Worm (Caenorhabditis elegans) whole organism, L4/young adult: ENCODE results near the gene par-5.
A peak's percentile ranks its signal among the peaks of the same experiment; 100 is the strongest.
"Not testable (repeated sequence)": the region's sequence is repeated elsewhere in the genome, so short reads cannot be mapped to it uniquely, and the experiment has no call there.

Experiments used
- W03F9.2 ChIP-seq: fragments of 150-350 bp; optimal IDR thresholded peaks from 2 replicates; lab custom pipeline; 2014; ENCODE audit warnings: missing biosample characterization, missing genetic modification characterization
- dao-5 ChIP-seq: sonication (generic microtip); optimal IDR thresholded peaks from 2 replicates; lab custom pipeline; 2016; ENCODE audit warnings: missing genotype, missing genetic modification characterization, moderate library complexity, missing compliant biosample characterization
- him-1 ChIP-seq: sonication (generic microtip); optimal IDR thresholded peaks from 2 replicates; lab custom pipeline; 2016; ENCODE audit warnings: missing genotype, missing genetic modification reagents, missing genetic modification characterization, missing compliant biosample characterization

par-5 gene

DNA sequence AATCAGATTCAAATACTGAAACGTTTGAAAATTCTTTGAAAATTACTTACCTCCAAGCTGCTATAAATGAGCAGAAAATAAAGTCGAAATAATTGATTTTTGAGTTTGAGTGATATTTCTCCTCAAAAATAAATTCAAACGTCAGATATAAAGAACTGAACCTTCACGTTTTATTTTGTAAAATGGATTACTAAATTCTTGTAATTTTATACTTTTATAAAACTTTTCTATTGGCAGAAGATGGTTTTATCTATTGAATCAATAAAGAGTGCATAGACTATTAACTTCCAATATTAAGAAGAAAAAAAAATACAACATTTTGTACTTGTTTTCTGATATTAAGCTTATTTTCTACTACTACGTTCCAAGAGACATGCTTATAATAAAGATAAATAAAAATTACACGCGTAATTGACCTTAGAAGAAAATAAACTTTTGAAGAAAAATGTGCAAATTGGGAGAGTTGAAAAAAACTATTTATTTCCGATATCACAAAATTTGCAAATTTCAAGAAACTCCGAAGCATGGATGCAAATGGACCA is 26.1 kb upstream of the par-5 start, which contains the start of the genes F38H4.6 and F38H4.4:
Gene F38H4.6 (minus strand): TSS at position 101 of the 542 bp plus-strand sequence.
Gene F38H4.4 (plus strand): TSS at position 492 of the 542 bp plus-strand sequence.
- no peak for TF ChIP-seq him-1 (tag; lab: Kevin White, UChicago)
- no peak for TF ChIP-seq W03F9.2

DNA sequence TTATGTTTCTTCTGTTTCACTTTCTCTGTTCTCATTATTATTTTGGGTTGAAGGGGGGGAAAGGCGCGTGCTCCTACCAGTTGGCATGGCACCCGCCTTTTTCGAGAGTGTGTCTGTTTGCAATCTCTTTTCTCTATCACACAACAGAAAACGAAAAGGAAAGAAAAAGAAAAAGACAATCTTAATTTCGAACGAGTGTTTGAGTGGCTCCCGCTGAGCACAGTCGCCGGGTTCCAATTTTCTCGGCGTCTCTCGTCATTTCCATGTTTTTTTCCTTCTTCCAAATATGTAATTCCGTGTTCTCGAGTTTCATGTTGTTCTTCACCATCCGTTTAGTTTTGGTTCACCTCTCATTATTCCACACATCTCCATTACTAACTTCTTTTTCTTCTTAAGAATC is 20.4 kb upstream of the par-5 start, which contains the start of gene F38H4.3:
Gene F38H4.3 (plus strand): TSS at position 301 of the 400 bp plus-strand sequence.
- TF ChIP-seq W03F9.2, result no peak
- no peak for TF ChIP-seq him-1 (tag; lab: Kevin White, UChicago)
- no peak for TF ChIP-seq dao-5 (tag; lab: Kevin White, UChicago)

DNA sequence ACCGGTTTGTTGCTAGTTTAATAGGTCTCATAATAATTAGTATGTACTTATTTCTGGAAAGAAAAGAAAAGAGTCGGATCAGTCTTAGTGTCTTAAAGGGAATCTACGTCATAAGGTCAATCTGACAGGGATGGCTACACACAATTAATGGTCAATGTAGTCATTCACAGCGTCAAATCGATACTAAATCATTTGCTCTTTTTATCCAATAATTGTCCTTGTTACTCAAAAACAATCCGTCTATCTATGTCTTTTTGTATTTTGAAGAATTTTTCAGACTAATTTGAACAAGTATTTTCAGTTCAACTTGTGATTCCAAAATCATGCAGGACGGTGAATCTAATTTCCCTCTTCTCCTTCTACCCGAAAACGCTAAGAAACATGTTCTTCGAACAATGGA is 16.9 kb upstream of the par-5 start, which contains the start of gene fbxb-3:
Gene fbxb-3 (plus strand): TSS at position 301 of the 400 bp plus-strand sequence.
- TF ChIP-seq him-1 (tag; lab: Kevin White, UChicago), result no peak

DNA sequence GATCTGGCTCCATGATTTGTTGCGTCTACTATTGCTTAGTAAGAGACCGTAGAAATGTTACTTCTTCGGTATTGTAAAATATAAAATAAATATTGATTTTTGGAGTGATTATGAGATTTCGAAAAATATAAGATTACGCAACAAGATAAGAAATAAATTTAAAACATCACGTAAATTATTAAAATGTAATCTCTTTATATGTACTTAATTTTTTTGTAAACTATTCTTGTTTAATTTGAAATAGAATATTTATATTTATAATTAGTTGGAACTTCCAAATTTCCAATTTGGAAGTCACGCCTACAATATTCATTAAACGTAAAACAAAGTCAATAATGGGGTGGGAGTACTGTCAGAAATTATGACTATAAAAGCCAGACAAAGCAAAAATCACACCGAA is 11.7 kb upstream of the par-5 start, which contains the start of gene M117.4:
Gene M117.4 (minus strand): TSS at position 101 of the 400 bp plus-strand sequence.
- TF ChIP-seq dao-5 (tag; lab: Kevin White, UChicago), result no peak
- no peak for TF ChIP-seq him-1 (tag; lab: Kevin White, UChicago)
- TF ChIP-seq W03F9.2, result no peak

DNA sequence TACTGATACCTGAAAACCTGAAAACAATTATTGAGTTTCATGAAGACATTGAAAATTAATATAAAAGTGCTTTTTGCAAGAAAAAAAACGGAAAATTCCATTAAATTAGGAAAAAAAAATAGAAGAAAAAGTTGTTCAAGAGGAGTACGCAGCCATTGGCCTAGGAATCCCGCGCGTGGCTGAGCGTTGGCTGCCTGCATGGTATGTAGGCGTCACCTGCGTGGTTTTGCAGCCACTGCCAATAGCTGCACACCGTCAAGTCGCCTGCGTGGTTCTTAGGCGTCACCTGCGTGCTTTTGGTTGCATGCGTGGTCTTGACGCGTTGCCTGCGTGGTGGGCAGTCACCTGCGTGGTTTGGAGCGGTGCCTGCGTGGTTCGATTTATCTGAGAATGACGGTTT is 6.3 kb upstream of the par-5 start, which contains the start of gene M117.6:
Gene M117.6 (minus strand): TSS at position 101 of the 400 bp plus-strand sequence.
- not testable (repeated sequence) for TF ChIP-seq dao-5 (tag; lab: Kevin White, UChicago); him-1 (tag; lab: Kevin White, UChicago); W03F9.2

DNA sequence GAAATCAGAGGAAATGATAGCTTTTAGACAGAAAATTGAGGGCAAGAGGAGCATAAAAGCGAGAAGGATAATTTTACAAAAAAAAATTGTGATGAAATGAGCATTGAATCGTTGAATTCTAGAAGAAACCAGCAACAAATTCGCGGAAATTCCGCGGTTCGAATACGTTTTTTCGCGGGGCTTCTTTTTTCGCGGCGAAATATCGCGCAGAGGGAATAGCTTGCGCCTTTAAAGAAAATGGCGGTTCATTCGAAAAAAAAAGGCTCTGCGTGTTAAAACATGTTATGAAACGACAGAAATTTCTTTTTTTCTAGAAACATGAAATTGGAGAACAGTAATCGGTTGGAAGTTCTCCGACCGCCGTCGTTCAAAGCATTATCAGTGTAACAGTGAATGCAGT is 730 bp upstream of the par-5 start:
- peak; percentile 8 for TF ChIP-seq W03F9.2
- TF ChIP-seq him-1 (tag; lab: Kevin White, UChicago), result no peak

DNA sequence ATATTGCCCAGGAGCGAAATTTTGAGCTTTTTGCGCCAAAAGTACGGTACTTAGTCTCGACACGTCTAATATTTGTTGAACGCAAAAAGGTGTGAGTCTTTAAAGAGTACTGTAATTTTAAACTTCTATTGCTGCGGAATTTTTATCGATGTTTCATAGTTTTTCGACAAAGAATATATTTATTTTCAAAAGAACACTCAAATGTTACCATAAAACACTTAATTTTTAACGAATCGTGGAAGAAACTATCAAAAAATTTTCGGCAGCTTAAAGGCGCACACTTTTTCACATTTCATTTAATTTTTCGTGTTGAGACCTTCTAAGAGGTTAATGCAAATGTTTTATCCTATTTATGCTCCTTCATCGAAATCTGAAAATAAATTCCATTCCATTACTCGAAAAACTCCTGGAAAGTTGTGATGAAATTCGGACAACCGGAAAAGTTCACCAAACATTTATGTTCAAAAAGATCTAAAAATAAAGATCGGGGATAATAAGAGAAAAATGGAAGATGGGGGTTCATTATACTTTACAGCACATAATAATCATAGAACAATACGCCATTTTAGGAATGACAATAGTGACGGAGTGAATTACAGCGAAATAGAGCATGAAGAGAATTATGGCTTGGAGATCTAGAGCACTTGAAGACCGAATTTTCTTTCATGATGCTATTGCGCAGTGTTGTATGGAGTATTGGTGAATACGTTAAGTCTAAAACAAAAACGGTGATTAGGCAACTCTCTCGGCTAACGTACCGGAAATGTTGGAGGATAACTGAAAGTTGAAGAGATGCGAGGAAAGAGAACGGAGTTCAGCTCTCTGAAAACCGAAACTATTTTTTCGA is 1.4 kb downstream of the par-5 start:
- TF ChIP-seq dao-5 (tag; lab: Kevin White, UChicago) (no peak), W03F9.2 (no peak), him-1 (tag; lab: Kevin White, UChicago) (no peak)

DNA sequence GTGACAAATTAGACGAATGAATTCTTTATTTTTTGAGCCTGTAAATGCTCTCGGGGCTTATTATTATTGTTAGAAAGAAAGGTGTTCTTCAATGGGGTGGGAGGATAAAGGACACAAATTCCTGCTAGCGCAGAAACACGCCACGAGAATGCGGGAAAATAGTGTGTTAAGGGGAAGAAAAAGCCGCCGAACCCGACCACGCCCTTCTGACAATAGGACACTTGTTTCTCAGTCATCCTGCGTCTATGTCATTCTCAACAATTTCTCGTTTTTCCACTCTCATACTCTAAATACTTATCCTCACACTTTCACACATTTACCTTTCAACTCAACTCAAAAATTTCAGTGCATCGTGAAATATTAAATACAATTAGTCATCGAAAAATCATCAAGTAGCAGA is 7.8 kb downstream of the par-5 start, which contains the start of gene M117.1:
Gene M117.1 (plus strand): TSS at position 347 of the 400 bp plus-strand sequence.
- TF ChIP-seq dao-5 (tag; lab: Kevin White, UChicago), result no peak
- no peak for TF ChIP-seq W03F9.2
- TF ChIP-seq him-1 (tag; lab: Kevin White, UChicago), result no peak

DNA sequence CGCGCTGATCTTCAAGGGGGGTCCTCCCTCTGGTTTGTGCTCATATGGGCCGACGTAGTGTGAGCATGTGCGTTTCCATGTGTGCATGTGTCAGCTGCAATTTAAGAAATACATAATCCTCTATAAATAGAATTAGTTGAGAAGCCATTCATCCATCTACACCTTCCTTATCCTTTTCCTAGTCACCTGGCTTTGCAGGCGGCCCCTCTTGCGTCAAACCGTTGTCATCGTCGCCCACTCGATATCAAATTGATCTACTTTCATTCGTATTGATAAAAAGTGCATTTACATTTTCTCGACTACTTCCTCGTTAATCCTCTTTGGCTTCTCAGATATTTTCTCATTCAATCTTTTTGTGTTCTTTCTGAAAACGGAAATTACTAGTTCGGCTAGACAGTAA is 9.7 kb downstream of the par-5 start:
- no peak for TF ChIP-seq him-1 (tag; lab: Kevin White, UChicago)
- TF ChIP-seq W03F9.2, result no peak
- no peak for TF ChIP-seq dao-5 (tag; lab: Kevin White, UChicago)

DNA sequence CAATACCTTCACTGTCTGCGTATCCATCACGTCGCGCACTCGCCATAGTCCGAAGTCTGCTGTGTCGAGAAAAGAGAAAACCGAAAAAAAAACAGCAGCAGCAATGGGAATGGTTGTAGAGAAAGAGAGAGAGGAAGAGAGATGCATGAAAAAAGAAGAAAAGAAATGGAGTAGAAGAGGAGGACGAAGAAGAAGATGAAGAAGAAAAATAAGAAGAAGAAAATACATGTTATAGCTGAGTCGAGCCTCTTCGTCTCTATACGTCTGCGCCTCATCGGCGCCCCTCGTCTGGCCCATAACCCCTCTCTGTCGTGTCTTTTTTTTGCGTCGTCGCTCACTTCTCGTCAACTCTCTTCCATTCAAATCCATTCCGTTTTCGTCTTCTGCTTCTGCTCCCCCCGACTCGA is 12.0 kb downstream of the par-5 start:
- TF ChIP-seq W03F9.2 (no peak), him-1 (tag; lab: Kevin White, UChicago) (peak; percentile 78), dao-5 (tag; lab: Kevin White, UChicago) (no peak)

DNA sequence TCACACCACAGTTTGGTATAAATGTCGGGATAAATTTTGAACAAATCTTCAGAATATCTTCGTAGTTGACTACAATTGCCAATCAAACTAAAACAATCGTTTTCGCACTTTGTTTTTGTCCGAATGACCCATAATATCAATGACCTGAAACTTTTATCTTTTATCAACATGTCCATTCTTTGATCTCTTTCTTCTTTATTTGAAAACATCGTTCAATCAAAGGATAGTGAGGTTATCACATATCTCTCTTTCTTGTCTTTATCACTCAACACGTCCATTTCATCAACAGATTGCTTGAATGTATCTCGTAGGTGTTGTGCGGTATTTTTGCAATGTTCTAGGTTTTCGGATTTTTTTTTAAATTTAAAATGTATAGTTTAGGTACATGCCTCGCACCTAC is 12.7 kb downstream of the par-5 start:
- TF ChIP-seq W03F9.2 (no peak), him-1 (tag; lab: Kevin White, UChicago) (no peak), dao-5 (tag; lab: Kevin White, UChicago) (no peak)

DNA sequence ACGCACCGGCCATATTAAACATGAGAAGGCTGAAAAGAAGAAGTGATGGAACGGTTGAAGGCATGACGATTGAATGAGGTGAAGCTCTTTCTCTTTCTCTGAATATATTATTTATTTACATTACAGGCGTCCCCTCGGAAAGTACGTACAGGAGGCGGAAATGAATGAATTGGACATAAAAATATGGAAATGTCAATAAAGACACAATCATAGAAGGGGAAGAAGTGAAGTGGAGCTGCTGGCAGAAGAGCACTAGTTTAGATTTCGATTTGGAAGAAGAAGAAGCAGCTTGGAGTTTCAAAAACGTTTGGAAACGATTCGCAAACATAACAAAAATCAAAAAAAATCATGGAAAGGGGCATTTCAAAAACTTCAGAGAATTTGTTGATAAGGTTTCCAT is 17.7 kb downstream of the par-5 start, which contains the start of gene H01G02.1:
Gene H01G02.1 (minus strand): TSS at position 101 of the 400 bp plus-strand sequence.
- no peak for TF ChIP-seq him-1 (tag; lab: Kevin White, UChicago)
- no peak for TF ChIP-seq W03F9.2
- TF ChIP-seq dao-5 (tag; lab: Kevin White, UChicago), result no peak

DNA sequence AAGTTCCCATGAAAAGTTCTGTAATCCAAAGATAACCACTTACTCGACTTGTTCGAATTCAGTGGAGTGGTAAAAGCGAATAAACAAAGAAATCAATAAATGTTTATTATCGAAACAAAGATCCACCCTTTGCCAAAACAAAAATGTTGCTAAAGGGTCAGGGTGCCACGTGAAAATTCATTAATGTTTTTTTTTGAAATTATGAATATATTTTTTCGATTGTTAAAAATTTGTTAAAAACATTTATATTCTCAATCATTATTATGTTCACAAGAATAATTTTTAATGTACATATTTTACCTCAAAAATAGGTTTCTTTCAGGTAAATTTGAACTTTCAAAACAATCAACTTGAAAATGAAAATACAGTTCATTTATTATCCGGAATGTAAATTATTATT is 18.7 kb downstream of the par-5 start, which contains the start of gene H01G02.4:
Gene H01G02.4 (minus strand): TSS at position 101 of the 400 bp plus-strand sequence.
- TF ChIP-seq him-1 (tag; lab: Kevin White, UChicago), result no peak
- no peak for TF ChIP-seq dao-5 (tag; lab: Kevin White, UChicago)

DNA sequence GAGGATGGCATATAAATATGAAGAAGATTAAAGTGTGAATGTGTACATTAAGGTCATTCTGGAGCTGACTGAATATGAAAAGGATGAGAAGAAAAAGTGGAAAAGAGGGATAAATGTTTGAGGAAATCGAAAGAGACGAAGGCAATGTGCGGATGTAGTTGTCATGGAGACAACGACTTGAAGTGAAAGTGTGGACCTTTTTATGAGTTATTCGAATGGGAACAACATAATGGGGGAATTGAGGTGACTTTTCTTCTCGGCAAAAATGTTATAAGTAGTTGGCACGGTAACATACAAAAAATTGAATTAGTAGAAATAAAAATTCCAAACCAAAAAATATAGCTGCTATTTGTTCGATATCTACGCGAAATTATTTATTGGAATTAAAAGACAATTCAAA is 20.6 kb downstream of the par-5 start, which contains the start of gene dyf-18:
Gene dyf-18 (minus strand): TSS at position 101 of the 400 bp plus-strand sequence.
- TF ChIP-seq him-1 (tag; lab: Kevin White, UChicago), result no peak
